Worm (Caenorhabditis elegans): ENCODE results near the gene K10D11.4.

Gene K10D11.4

DNA sequence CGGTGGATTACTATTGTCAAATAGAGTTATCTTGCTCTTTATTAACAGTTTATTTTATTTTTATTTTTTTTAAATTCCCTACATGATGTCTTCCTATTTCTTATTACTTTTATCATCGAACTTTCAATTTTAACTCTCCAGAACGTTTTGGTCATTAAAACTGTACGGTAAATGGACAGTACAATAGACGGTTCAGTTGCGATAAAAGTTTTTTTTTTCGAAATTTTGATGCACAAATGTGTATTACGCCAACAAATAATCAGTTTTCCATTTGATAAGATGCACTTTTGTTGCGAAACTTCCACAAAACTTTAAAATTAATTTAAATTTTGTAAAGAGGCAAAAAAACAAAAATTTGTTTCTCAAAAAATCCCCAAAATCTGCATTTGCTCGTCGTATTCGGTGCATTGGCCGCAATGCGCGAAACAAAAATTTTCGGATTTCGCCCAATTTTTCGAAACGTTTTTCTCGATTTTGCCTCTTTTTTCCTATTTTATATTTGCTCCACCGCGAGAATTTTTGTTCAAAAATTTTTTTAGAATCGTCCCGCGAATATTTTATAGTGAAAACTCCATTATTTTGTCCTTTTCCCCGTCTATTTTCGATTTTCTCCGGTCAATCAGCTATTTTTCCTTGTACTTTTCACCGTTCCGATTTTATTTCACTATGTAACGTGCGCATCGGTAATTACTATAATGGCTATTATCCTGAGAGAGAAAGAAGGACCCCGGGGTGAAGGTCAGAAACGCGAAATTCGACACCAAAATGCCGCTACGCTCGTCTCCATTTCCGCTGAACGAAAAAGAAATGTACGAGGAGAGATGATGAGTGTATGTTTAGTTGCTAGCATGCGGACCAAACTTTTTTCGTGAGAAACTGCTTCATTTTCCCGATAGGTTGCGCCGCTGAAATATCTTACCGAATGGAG is 34.7 kb upstream of the K10D11.4 start:
- no peak for TF ChIP-seq F10E7.11 (tag; optimal IDR thresholded peaks at IDR 0.05)
- TF ChIP-seq lir-1 (GFP tag; conservative IDR thresholded peaks at IDR 0.05): no peak
- TF ChIP-seq aptf-2 (GFP tag; conservative IDR thresholded peaks at IDR 0.05): no peak
- no peak for TF ChIP-seq Y56A3A.18 (GFP tag; IDR thresholded peaks at IDR 0.05)
- no peak for TF ChIP-seq rec-8 (tag; optimal IDR thresholded peaks at IDR 0.05)
- no peak for TF ChIP-seq ztf-22 (GFP tag; optimal IDR thresholded peaks at IDR 0.05)
- no peak for TF ChIP-seq F39B2.1 (GFP tag; IDR thresholded peaks at IDR 0.05)
- TF ChIP-seq nhr-27 (tag; optimal IDR thresholded peaks at IDR 0.05): no peak
- no peak for TF ChIP-seq tbx-9 (tag; optimal IDR thresholded peaks at IDR 0.05; ENCODE audit: borderline replicate concordance)
- TF ChIP-seq snpc-1.1 (tag; optimal IDR thresholded peaks at IDR 0.05; ENCODE audit: insufficient read depth): no peak
- peak; percentile 49 for TF ChIP-seq dpl-1 (GFP tag; optimal IDR thresholded peaks at IDR 0.05)
- no peak for TF ChIP-seq Y67H2A.10 (GFP tag; conservative IDR thresholded peaks at IDR 0.05)
- TF ChIP-seq rcor-1 (GFP tag; IDR thresholded peaks at IDR 0.05): peak; percentile 28; the same call in 1 of the 2 replicates
- no peak for TF ChIP-seq ztf-3 (GFP tag; optimal IDR thresholded peaks at IDR 0.05)
- TF ChIP-seq mel-28 (tag; optimal IDR thresholded peaks at IDR 0.05; ENCODE audit: borderline replicate concordance): no peak
- no peak for TF ChIP-seq tlf-1 (GFP tag; optimal IDR thresholded peaks at IDR 0.05)
- peak; percentile 76 for TF ChIP-seq ceh-91 (GFP tag; IDR thresholded peaks at IDR 0.05)
- TF ChIP-seq pha-4 (tag; optimal IDR thresholded peaks at IDR 0.05): no peak
- no peak for TF ChIP-seq ceh-40 (GFP tag; IDR thresholded peaks at IDR 0.05)
- TF ChIP-seq sdz-38 (tag; optimal IDR thresholded peaks at IDR 0.05): no peak
- TF ChIP-seq mes-4 (tag; optimal IDR thresholded peaks at IDR 0.05): no peak
- TF ChIP-seq K12H6.12 (tag; optimal IDR thresholded peaks at IDR 0.05): no peak
- TF ChIP-seq C06A6.2 (GFP tag; conservative IDR thresholded peaks at IDR 0.05): no peak
- no peak for TF ChIP-seq attf-6 (GFP tag; IDR thresholded peaks at IDR 0.05)
- peak; percentile 63 for TF ChIP-seq F33H1.4 (GFP tag; IDR thresholded peaks at IDR 0.05)
- no peak for TF ChIP-seq F52B5.7 (tag; optimal IDR thresholded peaks at IDR 0.05)
- no peak; the same call in 1 of the 2 replicates for TF ChIP-seq B0019.2 (GFP tag; conservative IDR thresholded peaks at IDR 0.05)
- peak; percentile 19 for TF ChIP-seq tbp1 (GFP tag; optimal IDR thresholded peaks at IDR 0.05)
- peak; percentile 66 for TF ChIP-seq xnd-1 (tag; optimal IDR thresholded peaks at IDR 0.05)
- no peak for TF ChIP-seq Y95B8A.8 (GFP tag; IDR thresholded peaks at IDR 0.05)
- no peak for TF ChIP-seq him-1 (tag; optimal IDR thresholded peaks at IDR 0.05)
- TF ChIP-seq gei-17 (GFP tag; optimal IDR thresholded peaks at IDR 0.05): no peak
- no peak for TF ChIP-seq C17E4.6 (GFP tag; IDR thresholded peaks at IDR 0.05)
- peak; percentile 78 for TF ChIP-seq D2030.7 (GFP tag; IDR thresholded peaks at IDR 0.05)
- TF ChIP-seq K11D2.4 (GFP tag; IDR thresholded peaks at IDR 0.05): no peak
- TF ChIP-seq lin-54 (GFP tag; optimal IDR thresholded peaks at IDR 0.05): peak; percentile 57
- TF ChIP-seq F55B11.4 (tag; optimal IDR thresholded peaks at IDR 0.05; ENCODE audit: borderline replicate concordance, insufficient read depth): no peak
- no peak for TF ChIP-seq let-526 (GFP tag; IDR thresholded peaks at IDR 0.05)
- TF ChIP-seq snpc-4 (GFP tag; optimal IDR thresholded peaks at IDR 0.05): peak; percentile 14
- peak in 1 of 4 experiments; percentile 36 for TF ChIP-seq snpc-4 (tag; optimal IDR thresholded peaks at IDR 0.05)
- TF ChIP-seq dox-1 (GFP tag; IDR thresholded peaks at IDR 0.05): peak; percentile 44; the same call in 1 of the 2 replicates
- no peak for TF ChIP-seq lin-26 (GFP tag; IDR thresholded peaks at IDR 0.05)
- TF ChIP-seq attf-3 (GFP tag; conservative IDR thresholded peaks at IDR 0.05): no peak
- TF ChIP-seq F57C9.4 (tag; optimal IDR thresholded peaks at IDR 0.05): no peak
- TF ChIP-seq lin-40 (tag; optimal IDR thresholded peaks at IDR 0.05): no peak
- no peak for TF ChIP-seq madf-3 (GFP tag; IDR thresholded peaks at IDR 0.05)
- no peak; the same call in 1 of the 2 replicates for TF ChIP-seq hmg-1.2 (GFP tag; IDR thresholded peaks at IDR 0.05)

Data from whole organism, young adult.